Fruit fly (Drosophila melanogaster) whole organism, embryonic: Measurements from ENCODE around the gene eIF1.

Source experiments
- B-H1 ChIP-seq: fragments of 200-800 bp; sonication (Bioruptor generic); IDR thresholded peaks from 3 replicates; pipeline ENCODE4 v1.3.6; 2022; ENCODE audit warnings: missing biosample characterization, missing genetic modification characterization
- Blimp-1 ChIP-seq: fragments of 200-800 bp; sonication (Bioruptor generic); optimal IDR thresholded peaks from 3 replicates; lab custom pipeline; 2018; ENCODE audit warnings: missing biosample characterization, missing genetic modification characterization, mild to moderate bottlenecking, moderate library complexity, missing genetic modification reagents
- CG10267 ChIP-seq: fragments of 200-800 bp; sonication (Bioruptor generic); optimal IDR thresholded peaks from 2 replicates; lab custom pipeline; 2018; ENCODE audit warnings: missing biosample characterization, mild to moderate bottlenecking, missing genetic modification characterization, moderate library complexity
- CG11504 ChIP-seq: fragments of 200-800 bp; sonication (Bioruptor generic); optimal IDR thresholded peaks from 3 replicates; lab custom pipeline; 2019; ENCODE audit warnings: missing biosample characterization, mild to moderate bottlenecking, missing genetic modification characterization, moderate library complexity
- CG12942 ChIP-seq: fragments of 200-800 bp; sonication (Bioruptor generic); optimal IDR thresholded peaks from 3 replicates; lab custom pipeline; 2016; ENCODE audit warnings: missing biosample characterization, missing genetic modification characterization
- CG13287 ChIP-seq: fragments of 200-800 bp; sonication (Bioruptor generic); IDR thresholded peaks from 2 replicates; pipeline ENCODE4 v1.3.6; 2022; ENCODE audit warnings: missing biosample characterization, missing genetic modification characterization; ENCODE audit not compliant: partially characterized antibody
- CG2678 ChIP-seq: fragments of 200-800 bp; sonication (Bioruptor generic); optimal IDR thresholded peaks from 3 replicates; lab custom pipeline; 2019; ENCODE audit warnings: missing biosample characterization, mild to moderate bottlenecking, missing genetic modification characterization, moderate library complexity
- CG2712 ChIP-seq: fragments of 200-800 bp; optimal IDR thresholded peaks from 3 replicates; lab custom pipeline; 2019; ENCODE audit warnings: missing biosample characterization, mild to moderate bottlenecking, missing genetic modification characterization, moderate library complexity
- CG31224 ChIP-seq: fragments of 200-800 bp; sonication (Bioruptor generic); IDR thresholded peaks from 2 replicates; pipeline ENCODE4 v1.3.6; 2022; ENCODE audit warnings: missing biosample characterization, missing genetic modification characterization
- CG32532 ChIP-seq: fragments of 200-800 bp; sonication (Bioruptor generic); IDR thresholded peaks from 2 replicates; pipeline ENCODE4 v1.3.6; 2022; ENCODE audit warnings: missing biosample characterization, missing genetic modification characterization
- CG32767 ChIP-seq: fragments of 200-800 bp; sonication (Bioruptor generic); IDR thresholded peaks from 2 replicates; pipeline ENCODE4 v1.3.6; 2022; ENCODE audit warnings: missing biosample characterization, missing genetic modification characterization
- CG34224 ChIP-seq: fragments of 200-800 bp; sonication (Bioruptor generic); IDR thresholded peaks from 3 replicates; pipeline ENCODE4 v1.3.6; 2022; ENCODE audit warnings: missing biosample characterization, missing genetic modification characterization; ENCODE audit not compliant: partially characterized antibody
- CG6272 ChIP-seq: fragments of 200-800 bp; sonication (Bioruptor generic); IDR thresholded peaks from 2 replicates; pipeline ENCODE4 v1.3.6; 2022; ENCODE audit warnings: missing biosample characterization, missing genetic modification characterization
- CG7271 ChIP-seq: fragments of 200-800 bp; sonication (Bioruptor generic); optimal IDR thresholded peaks from 2 replicates; lab custom pipeline; 2018; ENCODE audit warnings: missing biosample characterization, mild to moderate bottlenecking, missing genetic modification characterization, moderate library complexity
- CG9797 ChIP-seq: fragments of 200-800 bp; sonication (Bioruptor generic); optimal IDR thresholded peaks from 3 replicates; lab custom pipeline; 2018; ENCODE audit warnings: missing biosample characterization, mild to moderate bottlenecking, missing genetic modification characterization
- CG9817 ChIP-seq: fragments of 200-800 bp; sonication (Bioruptor generic); optimal IDR thresholded peaks from 2 replicates; lab custom pipeline; 2018; ENCODE audit warnings: missing biosample characterization, mild to moderate bottlenecking, missing genetic modification characterization, moderate library complexity
- Chrac-16 ChIP-seq: fragments of 200-800 bp; sonication (Bioruptor generic); optimal IDR thresholded peaks from 3 replicates; lab custom pipeline; 2016; ENCODE audit warnings: missing biosample characterization, missing genetic modification characterization
- D ChIP-seq, 2 experiments: fragments of 200-800 bp in 1 of 2; fragments of >200 bp in 1 of 2; sonication (Bioruptor generic) in 1 of 2; optimal IDR thresholded peaks; 2 replicates in 1 of 2; 3 replicates in 1 of 2; lab custom pipeline; 2017; ENCODE audit warnings: mild to moderate bottlenecking in 1 of 2, missing biosample characterization in 1 of 2, missing genetic modification characterization in 1 of 2, missing genetic modification reagents in 1 of 2
- Dref ChIP-seq: fragments of 200-800 bp; sonication (Bioruptor generic); IDR thresholded peaks from 2 replicates; pipeline ENCODE4 v1.3.6; 2022; ENCODE audit warnings: missing biosample characterization, missing genetic modification characterization
- H15 ChIP-seq: fragments of 200-800 bp; sonication (Bioruptor generic); IDR thresholded peaks from 3 replicates; pipeline ENCODE4 v1.3.6; 2022; ENCODE audit warnings: missing biosample characterization, missing genetic modification characterization
- Hand ChIP-seq: fragments of 200-800 bp; sonication (Bioruptor generic); optimal IDR thresholded peaks from 2 replicates; lab custom pipeline; 2017; ENCODE audit warnings: mild to moderate bottlenecking, missing biosample characterization, missing genetic modification reagents, missing genetic modification characterization
- Mrtf ChIP-seq: fragments of 200-800 bp; sonication (Bioruptor generic); IDR thresholded peaks from 3 replicates; pipeline ENCODE4 v1.3.6; 2022; ENCODE audit warnings: missing biosample characterization, missing genetic modification characterization
- Opbp ChIP-seq: fragments of 200-800 bp; sonication (Bioruptor generic); IDR thresholded peaks from 3 replicates; pipeline ENCODE4 v1.3.6; 2022; ENCODE audit warnings: missing biosample characterization, missing genetic modification characterization; ENCODE audit not compliant: partially characterized antibody
- Rfx ChIP-seq: fragments of 200-800 bp; sonication (Bioruptor generic); IDR thresholded peaks from 2 replicates; pipeline ENCODE4 v1.3.6; 2022; ENCODE audit warnings: missing biosample characterization, missing genetic modification characterization
- Ssrp ChIP-seq: fragments of 200-800 bp; sonication (Bioruptor generic); optimal IDR thresholded peaks from 2 replicates; lab custom pipeline; 2018; ENCODE audit warnings: missing biosample characterization, mild to moderate bottlenecking, missing genetic modification characterization, moderate library complexity
- TFAM ChIP-seq: fragments of 200-800 bp; sonication (Bioruptor generic); optimal IDR thresholded peaks from 2 replicates; lab custom pipeline; 2017; ENCODE audit warnings: missing biosample characterization, missing genetic modification characterization, inconsistent platforms
- Usf ChIP-seq: fragments of 200-800 bp; sonication (Bioruptor generic); optimal IDR thresholded peaks from 2 replicates; lab custom pipeline; 2017; ENCODE audit warnings: missing genotype, missing biosample characterization, missing genetic modification characterization
- Xbp1 ChIP-seq: fragments of 200-800 bp; sonication (Bioruptor generic); optimal IDR thresholded peaks from 3 replicates; lab custom pipeline; 2016; ENCODE audit warnings: missing biosample characterization, mild to moderate bottlenecking, missing genetic modification characterization
- YL-1 ChIP-seq: fragments of 200-800 bp; sonication (Bioruptor generic); optimal IDR thresholded peaks from 3 replicates; lab custom pipeline; 2017; ENCODE audit warnings: missing biosample characterization, mild to moderate bottlenecking, missing genetic modification characterization
- al ChIP-seq: fragments of 200-800 bp; sonication (Bioruptor generic); IDR thresholded peaks from 2 replicates; pipeline ENCODE4 v1.3.6; 2022; ENCODE audit warnings: missing biosample characterization, missing genetic modification characterization
- bigmax ChIP-seq: fragments of 200-800 bp; sonication (Bioruptor generic); optimal IDR thresholded peaks from 2 replicates; lab custom pipeline; 2018; ENCODE audit warnings: missing biosample characterization, mild to moderate bottlenecking, missing genetic modification characterization
- chinmo ChIP-seq: fragments of 200-800 bp; sonication (Bioruptor generic); IDR thresholded peaks from 4 replicates; pipeline ENCODE4 v1.3.6; 2022; ENCODE audit warnings: missing biosample characterization, missing genetic modification characterization; ENCODE audit not compliant: partially characterized antibody
- da ChIP-seq: fragments of 200-800 bp; sonication (Bioruptor generic); optimal IDR thresholded peaks from 2 replicates; lab custom pipeline; 2016; ENCODE audit warnings: missing biosample characterization, missing genetic modification characterization
- ems ChIP-seq: fragments of 200-800 bp; sonication (Bioruptor generic); optimal IDR thresholded peaks from 3 replicates; lab custom pipeline; 2016; ENCODE audit warnings: missing biosample characterization, missing genetic modification characterization
- ftz-f1 ChIP-seq: fragments of 200-800 bp; sonication (Bioruptor generic); optimal IDR thresholded peaks from 2 replicates; lab custom pipeline; 2016; ENCODE audit warnings: missing biosample characterization, missing genetic modification characterization
- h ChIP-seq: fragments of >200 bp; optimal IDR thresholded peaks from 2 replicates; lab custom pipeline; 2017
- hb ChIP-seq: fragments of 200-800 bp; sonication (Bioruptor generic); IDR thresholded peaks from 3 replicates; pipeline ENCODE4 v1.3.6; 2022; ENCODE audit warnings: missing biosample characterization, missing genetic modification characterization; ENCODE audit not compliant: partially characterized antibody
- her ChIP-seq: fragments of 200-800 bp; sonication (Bioruptor generic); optimal IDR thresholded peaks from 2 replicates; lab custom pipeline; 2016; ENCODE audit warnings: missing biosample characterization, missing genetic modification characterization
- lola ChIP-seq, 3 experiments: fragments of >200 bp in 2 of 3; fragments of 200-800 bp in 1 of 3; sonication (Bioruptor generic) in 1 of 3; optimal IDR thresholded peaks; 2 replicates each; lab custom pipeline; 2017 to 2019; ENCODE audit warnings: missing biosample characterization in 3 of 3, missing genetic modification characterization in 3 of 3, mild to moderate bottlenecking in 1 of 3, moderate library complexity in 1 of 3
- lov ChIP-seq, 2 experiments: fragments of 200-800 bp in 1 of 2; fragments of >200 bp in 1 of 2; sonication (Bioruptor generic) in 1 of 2; IDR thresholded peaks in 1 of 2; optimal IDR thresholded peaks in 1 of 2; 2 replicates in 1 of 2; 3 replicates in 1 of 2; pipeline versions ENCODE4 v1.3.6 to Lab custom; 2017 to 2022; ENCODE audit warnings: missing biosample characterization in 1 of 2, missing genetic modification characterization in 1 of 2
- pb ChIP-seq: fragments of 200-800 bp; sonication (Bioruptor generic); optimal IDR thresholded peaks from 3 replicates; lab custom pipeline; 2016; ENCODE audit warnings: missing biosample characterization, missing genetic modification characterization
- pfk ChIP-seq: fragments of 200-800 bp; sonication (Bioruptor generic); optimal IDR thresholded peaks from 2 replicates; lab custom pipeline; 2018; ENCODE audit warnings: missing biosample characterization, mild to moderate bottlenecking, missing genetic modification characterization, moderate library complexity
- ro ChIP-seq: fragments of 200-800 bp; sonication (Bioruptor generic); IDR thresholded peaks from 2 replicates; pipeline ENCODE4 v1.3.6; 2022; ENCODE audit warnings: missing biosample characterization, missing genetic modification characterization
- row ChIP-seq: fragments of 200-800 bp; sonication (Bioruptor generic); IDR thresholded peaks from 3 replicates; pipeline ENCODE4 v1.3.6; 2022; ENCODE audit warnings: missing biosample characterization, missing genetic modification characterization
- run ChIP-seq: fragments of 200-800 bp; sonication (Bioruptor generic); optimal IDR thresholded peaks from 3 replicates; lab custom pipeline; 2018; ENCODE audit warnings: missing biosample characterization, mild to moderate bottlenecking, missing genetic modification characterization
- sima ChIP-seq: fragments of 200-800 bp; sonication (Bioruptor generic); optimal IDR thresholded peaks from 2 replicates; lab custom pipeline; 2016; ENCODE audit warnings: missing biosample characterization, missing genetic modification characterization
- slou ChIP-seq: fragments of 200-800 bp; sonication (Bioruptor generic); optimal IDR thresholded peaks from 3 replicates; lab custom pipeline; 2016; ENCODE audit warnings: missing biosample characterization, missing genetic modification characterization
- tup ChIP-seq: fragments of 200-800 bp; sonication (Bioruptor generic); optimal IDR thresholded peaks from 2 replicates; lab custom pipeline; 2016; ENCODE audit warnings: missing biosample characterization, mild to moderate bottlenecking, missing genetic modification characterization, moderate library complexity
- tx ChIP-seq: fragments of 200-800 bp; sonication (Bioruptor generic); optimal IDR thresholded peaks from 2 replicates; lab custom pipeline; 2016; ENCODE audit warnings: missing biosample characterization, missing genetic modification characterization
- zen ChIP-seq: fragments of 200-800 bp; sonication (Bioruptor generic); optimal IDR thresholded peaks from 3 replicates; lab custom pipeline; 2018; ENCODE audit warnings: missing biosample characterization, mild to moderate bottlenecking, missing genetic modification characterization, moderate library complexity

The eIF1 gene

dm6 chr3L:3194059-3194458 is 29.1 kb upstream of the eIF1 start (continued):
- TF ChIP-seq tup (GFP tag; lab: Kevin White, UChicago) = peak; percentile 77
- TF ChIP-seq Ssrp = peak; percentile 91
- peak; percentile 89 for TF ChIP-seq run (tag; lab: Kevin White, UChicago)
- no peak for TF ChIP-seq lov (optimal IDR thresholded peaks at IDR 0.05; lab: Kevin White, UChicago)
- peak; percentile 88 for TF ChIP-seq lov (GFP tag; IDR thresholded peaks at IDR 0.05; lab: Robert Waterston, UW)
- TF ChIP-seq tx (GFP tag; lab: Kevin White, UChicago) = peak; percentile 5
- TF ChIP-seq Dref (GFP tag; lab: Robert Waterston, UW) = no peak
- TF ChIP-seq chinmo = no peak
- TF ChIP-seq YL-1 (GFP tag; lab: Kevin White, UChicago) = peak; percentile 74
- no peak for TF ChIP-seq hb (GFP tag; lab: Robert Waterston, UW)
- peak; percentile 90 for TF ChIP-seq CG32767 (GFP tag; lab: Robert Waterston, UW)
- no peak for TF ChIP-seq ftz-f1 (GFP tag; lab: Kevin White, UChicago)
- no peak for TF ChIP-seq CG13287 (GFP tag; lab: Robert Waterston, UW)
- peak; percentile 39 for TF ChIP-seq Usf (GFP tag; lab: Kevin White, UChicago)
- peak; percentile 95 for TF ChIP-seq CG2712
- TF ChIP-seq CG9797 = peak; percentile 30
- peak; percentile 89 for TF ChIP-seq CG10267 (tag; lab: Kevin White, UChicago)
- peak; percentile 2 for TF ChIP-seq pfk (GFP tag; lab: Kevin White, UChicago)
- TF ChIP-seq Mrtf (GFP tag; lab: Robert Waterston, UW) = peak; percentile 86
- TF ChIP-seq Xbp1 = peak; percentile 93
- peak; percentile 81 for TF ChIP-seq CG6272
- peak; percentile 75 for TF ChIP-seq TFAM (GFP tag; lab: Kevin White, UChicago)
- TF ChIP-seq h (lab: Kevin White, UChicago) = no peak
- TF ChIP-seq da (GFP tag; lab: Kevin White, UChicago) = peak; percentile 13
- TF ChIP-seq CG2678 (tag; lab: Kevin White, UChicago) = peak; percentile 96
- peak; percentile 80 for TF ChIP-seq al (GFP tag; lab: Robert Waterston, UW)
- peak in 1 of 3 experiments; percentile 88 for TF ChIP-seq lola (GFP tag; optimal IDR thresholded peaks at IDR 0.05; lab: Kevin White, UChicago)
- TF ChIP-seq CG7271 (tag; lab: Kevin White, UChicago) = peak; percentile 92
- peak; percentile 90 for TF ChIP-seq Hand
- TF ChIP-seq Blimp-1 (GFP tag; lab: Kevin White, UChicago) = peak; percentile 90
- peak; percentile 63 for TF ChIP-seq ems (GFP tag; lab: Kevin White, UChicago)
- peak; percentile 82 for TF ChIP-seq CG9817
- TF ChIP-seq CG11504 (tag; lab: Kevin White, UChicago) = peak; percentile 95
- TF ChIP-seq sima (GFP tag; lab: Kevin White, UChicago) = no peak
- peak; percentile 53 for TF ChIP-seq bigmax (GFP tag; lab: Kevin White, UChicago)
- no peak for TF ChIP-seq Opbp (GFP tag; lab: Robert Waterston, UW)
- peak; percentile 80 for TF ChIP-seq CG12942 (GFP tag; lab: Kevin White, UChicago)
- peak; percentile 93 for TF ChIP-seq B-H1 (GFP tag; lab: Robert Waterston, UW)
- peak; percentile 95 for TF ChIP-seq row
- TF ChIP-seq ro (GFP tag; lab: Robert Waterston, UW) = peak; percentile 85
- no peak for TF ChIP-seq slou (GFP tag; lab: Kevin White, UChicago)
- no peak for TF ChIP-seq her
- TF ChIP-seq Rfx (GFP tag; lab: Robert Waterston, UW) = peak; percentile 92
- TF ChIP-seq CG34224 (GFP tag; lab: Robert Waterston, UW) = no peak
- no peak for TF ChIP-seq D (optimal IDR thresholded peaks at IDR 0.05; lab: Kevin White, UChicago)
- TF ChIP-seq D (GFP tag; optimal IDR thresholded peaks at IDR 0.05; lab: Kevin White, UChicago) = peak; percentile 93
- peak; percentile 87 for TF ChIP-seq Chrac-16
- TF ChIP-seq CG32532 (GFP tag; lab: Robert Waterston, UW) = peak; percentile 94
- peak; percentile 86 for TF ChIP-seq CG31224 (GFP tag; lab: Robert Waterston, UW)
- no peak for TF ChIP-seq pb (GFP tag; lab: Kevin White, UChicago)
- TF ChIP-seq zen (tag; lab: Kevin White, UChicago) = peak; percentile 97
- peak; percentile 91 for TF ChIP-seq H15 (GFP tag; lab: Robert Waterston, UW)
